Worm (Caenorhabditis elegans): Measurements from ENCODE around the gene sdz-31.

The sdz-31 gene

DNA sequence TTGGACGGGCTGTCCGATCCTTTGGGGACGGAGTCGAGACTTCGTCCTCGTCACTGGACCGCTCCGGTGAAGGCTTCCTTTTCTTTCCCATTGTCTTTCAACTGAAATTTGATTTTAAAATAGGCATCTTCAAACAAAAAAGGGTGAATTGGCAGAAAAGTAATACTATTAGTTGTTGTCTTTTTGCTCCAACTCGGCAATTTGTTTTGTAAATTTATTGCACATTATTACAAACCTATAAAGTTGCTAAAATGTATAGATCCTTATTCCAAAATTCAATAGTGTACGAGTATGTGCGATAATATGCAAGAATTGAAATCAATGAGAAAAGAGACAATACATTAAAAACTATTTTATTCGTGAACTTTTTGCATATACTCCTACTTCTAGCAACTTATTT, 20.1 kb upstream of the sdz-31 start, which contains the start of gene lsy-12:
lsy-12 (minus strand) TSS at position 101 of the 400 bp plus-strand sequence.
- TF ChIP-seq efl-1 (optimal IDR thresholded peaks at IDR 0.05) (no peak), efl-1 (GFP tag; optimal IDR thresholded peaks at IDR 0.05 in 1 of 2) (peak in 1 of 2 experiments; percentile 47), lin-35 (GFP tag; optimal IDR thresholded peaks at IDR 0.05) (no peak)

DNA sequence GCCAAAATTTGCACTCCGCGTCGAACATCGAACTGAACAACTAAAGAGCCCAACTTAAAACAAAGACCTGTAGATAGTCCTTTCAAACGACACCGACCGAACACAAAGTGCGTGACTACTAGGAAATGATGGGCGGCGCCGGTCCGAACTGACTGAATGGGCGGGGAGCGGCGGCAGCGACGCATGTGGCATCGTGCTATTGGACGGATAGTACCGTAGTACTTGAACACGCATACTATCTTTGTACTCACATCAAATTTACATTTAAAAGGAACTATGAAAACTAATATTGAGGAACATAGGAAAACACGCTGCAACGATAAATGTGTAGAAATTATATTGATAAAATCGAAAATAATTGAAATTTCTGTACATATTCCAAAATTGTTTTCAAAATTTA, 19.6 kb upstream of the sdz-31 start:
- TF ChIP-seq nhr-237 (tag; optimal IDR thresholded peaks at IDR 0.05) (no peak), pqm-1 (tag; optimal IDR thresholded peaks at IDR 0.05) (no peak), ztf-11 (tag; optimal IDR thresholded peaks at IDR 0.05) (no peak), nhr-76 (tag; optimal IDR thresholded peaks at IDR 0.05) (no peak), xbp-1 (tag; optimal IDR thresholded peaks at IDR 0.05) (peak; percentile 99), nhr-71 (tag; optimal IDR thresholded peaks at IDR 0.05) (no peak), lsy-2 (tag; optimal IDR thresholded peaks at IDR 0.05) (peak; percentile 66 to 70), blmp-1 (tag; optimal IDR thresholded peaks at IDR 0.05) (peak; percentile 25), hpl-2 (GFP tag; optimal IDR thresholded peaks at IDR 0.05) (no peak)

DNA sequence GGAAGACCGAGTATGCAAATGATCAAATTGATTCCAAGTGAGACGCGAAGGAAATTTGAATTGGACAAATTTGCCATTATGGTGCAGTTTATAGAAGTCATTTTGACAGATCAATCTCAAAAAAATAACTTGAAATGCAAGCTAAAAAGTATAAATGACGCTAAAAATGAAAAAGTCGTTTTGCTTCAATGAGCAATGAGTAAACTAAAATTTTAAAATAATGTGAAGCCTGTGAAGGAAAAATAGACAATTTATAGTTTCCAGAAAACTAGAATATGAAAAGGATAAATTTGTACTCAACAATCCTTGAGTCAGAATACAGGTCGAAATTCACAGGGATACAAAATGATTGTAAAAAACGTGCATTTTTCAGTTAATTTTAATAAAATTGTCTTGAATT, 11.7 kb upstream of the sdz-31 start, which contains the start of gene srab-17:
srab-17 (minus strand) TSS at position 101 of the 400 bp plus-strand sequence.
- TF ChIP-seq fkh-10 (GFP tag; optimal IDR thresholded peaks at IDR 0.05) = no peak
- TF ChIP-seq blmp-1 (tag; optimal IDR thresholded peaks at IDR 0.05) = no peak
- TF ChIP-seq F16B12.6 (tag; optimal IDR thresholded peaks at IDR 0.05) = no peak
- no peak for TF ChIP-seq lsy-2 (tag; optimal IDR thresholded peaks at IDR 0.05)
- no peak for TF ChIP-seq mab-9 (GFP tag; IDR thresholded peaks at IDR 0.05)
- TF ChIP-seq C16A3.4 (tag; optimal IDR thresholded peaks at IDR 0.05) = no peak
- no peak for TF ChIP-seq ztf-11 (tag; optimal IDR thresholded peaks at IDR 0.05)
- no peak for TF ChIP-seq efl-1 (optimal IDR thresholded peaks at IDR 0.05)
- TF ChIP-seq efl-1 (GFP tag; optimal IDR thresholded peaks at IDR 0.05 in 1 of 2) = no peak
- TF ChIP-seq nhr-237 (tag; optimal IDR thresholded peaks at IDR 0.05) = no peak
- no peak for TF ChIP-seq lir-3 (tag; optimal IDR thresholded peaks at IDR 0.05; ENCODE audit: poor library complexity)
- no peak for TF ChIP-seq unc-86 (tag; optimal IDR thresholded peaks at IDR 0.05)
- no peak for TF ChIP-seq ceh-8 (GFP tag; optimal IDR thresholded peaks at IDR 0.05)
- no peak for TF ChIP-seq tlp-1 (tag; optimal IDR thresholded peaks at IDR 0.05)
- no peak for TF ChIP-seq unc-130 (tag; optimal IDR thresholded peaks at IDR 0.05)
- no peak for TF ChIP-seq nhr-85 (tag)
- no peak for TF ChIP-seq ceh-88 (GFP tag; IDR thresholded peaks at IDR 0.05)
- no peak for TF ChIP-seq mep-1 (tag; optimal IDR thresholded peaks at IDR 0.05)
- no peak for TF ChIP-seq ceh-82 (tag; optimal IDR thresholded peaks at IDR 0.05)
- TF ChIP-seq sox-4 (tag; optimal IDR thresholded peaks at IDR 0.05) = no peak

DNA sequence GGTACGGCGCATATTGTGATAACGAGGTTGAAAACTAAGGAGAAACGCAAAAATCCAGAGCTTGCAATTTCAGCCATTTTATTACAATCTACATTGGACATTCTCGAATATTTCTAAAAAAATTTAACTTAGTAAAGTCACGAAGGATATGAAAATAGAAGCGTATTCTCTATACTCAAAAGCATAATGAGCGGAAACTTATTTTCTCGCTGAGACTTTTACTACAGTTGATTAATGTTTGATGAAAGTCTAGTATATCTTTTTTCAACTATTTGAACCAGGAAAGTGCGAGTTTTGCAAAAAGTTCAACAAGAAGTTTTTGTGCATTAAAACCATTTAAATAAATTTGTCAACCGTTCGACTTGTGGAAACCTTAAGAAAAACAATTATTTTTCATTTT, 8.6 kb upstream of the sdz-31 start, which contains the start of gene srab-18:
srab-18 (minus strand) TSS at position 101 of the 400 bp plus-strand sequence.
- no peak for TF ChIP-seq aha-1 (tag; optimal IDR thresholded peaks at IDR 0.05)
- TF ChIP-seq efl-3 (GFP tag; optimal IDR thresholded peaks at IDR 0.05) = no peak
- TF ChIP-seq ces-1 (GFP tag; optimal IDR thresholded peaks at IDR 0.05) = no peak
- TF ChIP-seq nhr-12 (tag; optimal IDR thresholded peaks at IDR 0.05) = no peak
- no peak for TF ChIP-seq isw-1 (GFP tag; IDR thresholded peaks at IDR 0.05)
- TF ChIP-seq ama-1 (optimal IDR thresholded peaks at IDR 0.05) = no peak
- TF ChIP-seq mef-2 (tag; optimal IDR thresholded peaks at IDR 0.05) = no peak
- no peak for TF ChIP-seq nhr-47 (tag; optimal IDR thresholded peaks at IDR 0.05)
- no peak for TF ChIP-seq ceh-82 (tag; optimal IDR thresholded peaks at IDR 0.05)
- TF ChIP-seq nhr-28 (tag; optimal IDR thresholded peaks at IDR 0.05) = no peak
- TF ChIP-seq elt-2 (tag; optimal IDR thresholded peaks at IDR 0.05) = no peak
- TF ChIP-seq nhr-84 (tag; optimal IDR thresholded peaks at IDR 0.05) = no peak
- TF ChIP-seq nhr-76 (tag; optimal IDR thresholded peaks at IDR 0.05) = no peak
- TF ChIP-seq nhr-20 (tag; optimal IDR thresholded peaks at IDR 0.05) = no peak
- no peak for TF ChIP-seq nhr-85 (tag)
- no peak for TF ChIP-seq nhr-11 (tag; optimal IDR thresholded peaks at IDR 0.05)
- no peak for TF ChIP-seq ztf-11 (tag; optimal IDR thresholded peaks at IDR 0.05)
- TF ChIP-seq unc-130 (tag; optimal IDR thresholded peaks at IDR 0.05) = no peak
- TF ChIP-seq fos-1 (tag; optimal IDR thresholded peaks at IDR 0.05) = no peak
- no peak for TF ChIP-seq lin-35 (GFP tag; optimal IDR thresholded peaks at IDR 0.05)
